Worm (Caenorhabditis elegans) whole organism, midembryonic: Measurements from ENCODE around the gene gst-8.
"Not testable (repeated sequence)": the region's sequence is repeated elsewhere in the genome, so short reads cannot be mapped to it uniquely, and the experiment has no call there.

ENCODE experiments used
- T22C8.4 ChIP-seq: fragments of 200-800 bp; sonication (Bioruptor generic); IDR thresholded peaks from 2 replicates; pipeline ENCODE4 v1.3.6; 2022; ENCODE audit warnings: missing genetic modification characterization, missing compliant biosample characterization
- cog-1 ChIP-seq: sonication (generic microtip); optimal IDR thresholded peaks from 2 replicates; lab custom pipeline; 2016; ENCODE audit warnings: missing genetic modification characterization, missing compliant biosample characterization
- flt-1 ChIP-seq: fragments of 200-800 bp; sonication (Bioruptor generic); IDR thresholded peaks from 2 replicates; pipeline ENCODE4 v1.3.6; 2022; ENCODE audit warnings: missing genetic modification characterization, missing compliant biosample characterization
- klf-2 ChIP-seq: fragments of 200-800 bp; sonication (Bioruptor generic); conservative IDR thresholded peaks from 2 replicates; pipeline ENCODE4 v1.3.6; 2022; ENCODE audit warnings: missing genetic modification reagents, missing genetic modification characterization, missing compliant biosample characterization
- med-1 ChIP-seq: sonication (generic microtip); optimal IDR thresholded peaks from 2 replicates; lab custom pipeline; 2017; ENCODE audit warnings: missing genetic modification characterization, mild to moderate bottlenecking, missing compliant biosample characterization, antibody characterized with exemption, missing genetic modification reagents; ENCODE audit not compliant: insufficient read depth
- ref-1 ChIP-seq: fragments of 200-800 bp; sonication (Bioruptor generic); conservative IDR thresholded peaks from 2 replicates; pipeline ENCODE4 v1.3.6; 2022; ENCODE audit warnings: missing genetic modification reagents, missing genetic modification characterization, missing compliant biosample characterization
- tab-1 ChIP-seq: fragments of 200-800 bp; sonication (Bioruptor generic); IDR thresholded peaks from 2 replicates; pipeline ENCODE4 v1.3.6; 2022; ENCODE audit warnings: missing genetic modification characterization, missing compliant biosample characterization
- ztf-23 ChIP-seq: fragments of 200-800 bp; sonication (Bioruptor generic); IDR thresholded peaks from 2 replicates; pipeline ENCODE4 v1.3.6; 2022; ENCODE audit warnings: missing genetic modification reagents, missing genetic modification characterization, missing compliant biosample characterization
- ztf-29 ChIP-seq: fragments of 200-800 bp; sonication (Bioruptor generic); IDR thresholded peaks from 2 replicates; pipeline ENCODE4 v1.3.6; 2022; ENCODE audit warnings: missing genetic modification reagents, missing genetic modification characterization, missing compliant biosample characterization

The gst-8 gene

DNA sequence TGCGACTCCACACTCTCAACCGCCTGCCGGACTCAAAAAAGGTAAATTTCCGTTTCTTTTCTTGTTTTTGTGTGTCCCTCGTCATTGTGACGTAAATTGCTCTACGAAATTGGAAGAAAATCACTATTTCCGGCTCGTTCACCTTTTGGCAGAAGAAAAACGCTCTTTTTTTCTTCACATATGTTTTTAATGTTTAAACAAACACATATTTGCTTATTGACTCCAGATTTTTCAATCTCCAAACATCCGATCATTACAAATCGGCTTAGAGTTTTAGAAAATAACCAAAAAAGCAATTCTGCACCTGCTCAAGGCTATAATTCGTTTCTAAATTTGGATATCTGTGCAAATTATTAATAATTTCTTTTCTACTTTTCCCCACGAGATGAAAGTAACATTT, 22.4 kb downstream of the gst-8 start:
- TF ChIP-seq ref-1 (GFP tag; lab: Robert Waterston, UW) (no peak), tab-1 (GFP tag; lab: Robert Waterston, UW) (no peak), flt-1 (no peak), ztf-23 (GFP tag; lab: Robert Waterston, UW) (no peak), T22C8.4 (GFP tag; lab: Robert Waterston, UW) (no peak), med-1 (GFP tag; lab: Kevin White, UChicago) (no peak), cog-1 (no peak), klf-2 (GFP tag; lab: Robert Waterston, UW) (no peak)

DNA sequence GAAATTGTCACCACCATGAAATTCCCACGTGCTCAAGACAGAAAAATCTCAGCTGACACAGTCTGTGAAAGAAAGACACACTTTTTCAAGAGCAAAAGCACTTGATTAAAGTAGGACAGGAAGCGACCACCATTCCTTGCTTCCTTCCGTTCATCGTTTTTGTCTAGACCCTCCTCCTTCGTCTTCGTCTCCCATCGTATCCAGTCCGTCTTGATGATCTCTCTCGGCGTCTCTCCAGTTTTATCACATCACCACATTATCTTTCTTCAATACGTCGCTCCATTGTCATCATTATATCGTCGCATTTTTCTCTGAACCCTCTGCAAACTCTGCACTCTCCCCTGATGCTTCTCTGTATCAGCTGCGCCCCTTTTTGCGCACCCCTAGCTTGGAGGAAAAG, 24.6 kb downstream of the gst-8 start:
- TF ChIP-seq klf-2 (GFP tag; lab: Robert Waterston, UW) (no peak), flt-1 (no peak), ztf-23 (GFP tag; lab: Robert Waterston, UW) (no peak), med-1 (GFP tag; lab: Kevin White, UChicago) (no peak), cog-1 (no peak), T22C8.4 (GFP tag; lab: Robert Waterston, UW) (no peak), tab-1 (GFP tag; lab: Robert Waterston, UW) (no peak), ref-1 (GFP tag; lab: Robert Waterston, UW) (no peak), ztf-29 (GFP tag; lab: Robert Waterston, UW) (no peak)

DNA sequence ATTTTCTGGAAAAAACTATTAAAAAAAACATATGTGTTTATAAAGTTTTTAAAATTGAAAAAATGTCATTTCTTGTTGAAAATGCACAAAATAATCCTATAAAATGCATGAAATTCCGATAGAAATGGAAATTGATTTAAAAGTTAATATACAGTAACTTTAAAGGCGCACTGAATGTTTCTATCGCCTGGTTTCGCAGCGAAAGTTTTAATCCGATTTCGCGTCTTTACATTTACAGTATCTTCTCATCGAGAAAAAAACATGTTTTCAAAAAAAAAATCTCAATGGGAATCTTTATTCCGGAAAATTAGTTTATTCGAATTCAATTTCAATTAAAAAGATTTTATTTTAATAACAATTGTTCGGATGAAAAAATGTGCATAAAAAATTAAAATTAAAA, 30.7 kb downstream of the gst-8 start, which contains the start of gene R05F9.11:
R05F9.11 (minus strand) TSS at position 5 of the 400 bp plus-strand sequence.
- no peak for TF ChIP-seq flt-1
- no peak for TF ChIP-seq ztf-29 (GFP tag; lab: Robert Waterston, UW)

DNA sequence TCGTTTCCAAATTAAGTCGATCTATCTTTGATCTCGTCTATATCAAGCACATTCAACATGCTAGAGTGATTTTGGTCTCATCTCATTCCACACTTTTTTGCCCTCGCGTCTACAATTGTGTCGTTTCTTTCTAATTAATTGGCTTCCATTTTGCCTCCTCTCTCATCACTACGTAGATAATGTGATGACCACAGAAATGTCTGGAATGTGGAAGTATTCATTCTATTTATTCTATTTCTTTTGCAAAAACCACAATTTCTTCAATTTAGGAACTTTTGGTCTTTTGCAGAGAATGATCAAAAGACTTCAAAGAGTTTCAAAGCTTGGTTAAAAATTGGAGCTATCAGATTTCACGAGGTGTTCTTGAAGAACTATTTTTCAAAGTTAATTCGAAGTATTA, 32.1 kb downstream of the gst-8 start:
- TF ChIP-seq ztf-23 (GFP tag; lab: Robert Waterston, UW) (no peak), med-1 (GFP tag; lab: Kevin White, UChicago) (no peak), klf-2 (GFP tag; lab: Robert Waterston, UW) (no peak), tab-1 (GFP tag; lab: Robert Waterston, UW) (no peak), ztf-29 (GFP tag; lab: Robert Waterston, UW) (no peak), T22C8.4 (GFP tag; lab: Robert Waterston, UW) (no peak), cog-1 (no peak), flt-1 (no peak), ref-1 (GFP tag; lab: Robert Waterston, UW) (no peak)

DNA sequence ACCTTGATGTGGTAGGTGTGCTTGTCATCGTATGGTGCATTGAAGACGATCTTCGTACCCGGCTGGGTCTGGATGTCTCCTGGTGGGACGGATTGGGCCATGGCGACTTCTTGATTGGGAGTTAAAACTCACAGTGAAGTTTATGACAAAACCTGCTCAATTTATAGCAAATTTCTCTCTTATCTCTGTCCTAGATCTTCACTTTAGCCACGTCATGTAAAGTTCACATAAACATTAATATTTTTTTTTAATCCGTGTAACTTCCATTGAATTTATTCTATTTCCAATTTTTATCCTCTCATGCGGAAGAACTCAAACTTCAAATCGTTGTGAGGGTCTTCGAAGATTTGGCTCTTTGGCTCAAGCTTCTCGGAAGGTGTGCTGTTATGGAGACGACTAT, 33.0 kb downstream of the gst-8 start, which contains the start of gene msp-31:
msp-31 (minus strand) TSS at position 101 of the 400 bp plus-strand sequence.
- not testable (repeated sequence) for TF ChIP-seq med-1 (GFP tag; lab: Kevin White, UChicago); ref-1 (GFP tag; lab: Robert Waterston, UW); T22C8.4 (GFP tag; lab: Robert Waterston, UW)

DNA sequence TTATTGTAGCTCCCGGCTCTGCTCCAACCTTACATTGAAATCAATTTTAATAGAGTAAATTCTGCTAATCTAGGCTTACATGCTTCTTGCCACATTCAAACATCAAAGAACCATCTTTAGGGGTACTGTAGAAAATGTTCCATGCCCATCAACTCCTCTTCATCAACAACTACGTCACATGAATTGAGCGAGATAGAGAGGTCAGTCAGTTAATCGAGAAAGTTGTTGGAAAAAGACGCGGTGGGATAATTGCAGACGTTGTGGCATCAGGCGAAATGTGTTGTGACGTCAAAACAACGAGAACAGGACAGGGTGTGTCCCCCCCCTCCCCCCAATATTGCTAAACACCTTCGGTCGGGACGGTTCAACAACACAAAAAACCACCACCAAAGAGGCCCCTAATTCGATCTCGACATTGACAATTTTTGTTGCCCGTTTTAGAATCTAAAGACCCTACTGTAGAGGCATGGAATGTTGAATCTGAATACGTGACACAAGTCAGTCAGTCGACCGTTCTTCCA, 35.0 kb downstream of the gst-8 start:
- TF ChIP-seq med-1 (GFP tag; lab: Kevin White, UChicago): no peak
- no peak for TF ChIP-seq tab-1 (GFP tag; lab: Robert Waterston, UW)
- no peak for TF ChIP-seq flt-1
- TF ChIP-seq ref-1 (GFP tag; lab: Robert Waterston, UW): no peak
- TF ChIP-seq cog-1: no peak
- no peak for TF ChIP-seq klf-2 (GFP tag; lab: Robert Waterston, UW)
- no peak for TF ChIP-seq ztf-23 (GFP tag; lab: Robert Waterston, UW)
- TF ChIP-seq T22C8.4 (GFP tag; lab: Robert Waterston, UW): no peak
- TF ChIP-seq ztf-29 (GFP tag; lab: Robert Waterston, UW): no peak

DNA sequence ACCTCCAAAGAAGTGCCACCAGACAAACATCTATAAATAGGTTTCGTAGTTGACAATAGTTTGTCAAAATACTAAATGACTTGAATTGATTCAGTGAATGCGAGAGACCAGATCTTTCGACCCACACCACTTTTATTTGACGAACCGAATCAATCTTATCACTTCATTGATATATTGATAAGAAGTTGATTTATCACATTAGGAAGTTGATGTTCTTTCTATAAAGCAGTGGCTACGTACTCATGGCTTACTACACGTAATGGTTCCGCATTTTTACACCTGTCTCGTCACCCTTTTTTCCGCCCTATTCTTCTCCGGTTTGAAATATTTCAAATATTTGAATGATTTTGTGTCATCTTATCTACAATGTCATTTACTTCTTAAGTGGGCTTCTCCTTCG, 37.1 kb downstream of the gst-8 start:
- TF ChIP-seq med-1 (GFP tag; lab: Kevin White, UChicago) (no peak), ref-1 (GFP tag; lab: Robert Waterston, UW) (no peak), ztf-23 (GFP tag; lab: Robert Waterston, UW) (no peak)

DNA sequence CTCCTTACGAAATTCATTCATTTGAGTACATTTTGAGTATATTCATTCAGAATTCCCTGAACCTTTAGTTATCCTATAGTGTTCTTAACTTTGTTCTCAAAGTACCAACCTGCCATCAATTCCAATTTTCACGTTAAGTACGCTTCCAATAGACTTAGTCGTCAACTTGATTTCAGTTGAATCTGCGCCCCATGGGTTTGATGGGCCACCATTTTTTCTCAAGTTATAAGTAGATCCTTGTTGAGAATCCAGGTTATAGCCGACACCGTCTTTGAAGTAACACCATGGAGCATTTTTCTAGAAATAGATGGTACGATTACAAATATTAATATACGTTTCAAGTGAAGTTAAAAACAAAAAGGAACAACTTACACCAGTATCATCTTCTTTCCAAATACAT, 41.2 kb downstream of the gst-8 start:
- TF ChIP-seq T22C8.4 (GFP tag; lab: Robert Waterston, UW): no peak

DNA sequence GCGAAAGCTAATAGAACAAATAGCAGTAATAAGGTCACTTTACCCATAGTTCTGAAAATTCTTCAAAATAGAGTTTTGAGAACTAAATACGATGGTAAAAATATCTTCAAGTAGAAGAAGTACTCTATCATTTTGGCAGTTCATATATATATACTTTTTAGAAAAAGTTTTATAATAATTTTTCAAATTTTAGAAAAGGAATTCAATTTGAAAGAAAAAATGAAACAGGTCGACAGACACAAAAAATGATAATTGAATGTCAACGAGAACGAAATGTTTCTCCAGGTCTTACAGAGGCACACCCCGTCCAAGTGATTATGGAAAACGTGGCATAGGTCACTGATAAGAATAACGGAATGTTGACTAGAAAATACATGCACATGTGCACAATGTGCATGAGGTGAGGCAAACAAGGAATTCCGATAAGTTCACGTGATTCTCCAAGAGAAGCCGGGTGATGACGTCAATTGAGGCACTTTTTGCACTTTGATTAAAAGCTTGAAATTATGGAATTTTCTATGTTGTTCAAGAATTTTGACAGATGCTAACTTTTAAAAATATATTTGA, 41.8 kb downstream of the gst-8 start, which contains the start of gene aagr-2:
aagr-2 (minus strand) TSS at position 51 of the 567 bp plus-strand sequence.
- TF ChIP-seq ztf-29 (GFP tag; lab: Robert Waterston, UW) (no peak), ztf-23 (GFP tag; lab: Robert Waterston, UW) (no peak), med-1 (GFP tag; lab: Kevin White, UChicago) (no peak)

DNA sequence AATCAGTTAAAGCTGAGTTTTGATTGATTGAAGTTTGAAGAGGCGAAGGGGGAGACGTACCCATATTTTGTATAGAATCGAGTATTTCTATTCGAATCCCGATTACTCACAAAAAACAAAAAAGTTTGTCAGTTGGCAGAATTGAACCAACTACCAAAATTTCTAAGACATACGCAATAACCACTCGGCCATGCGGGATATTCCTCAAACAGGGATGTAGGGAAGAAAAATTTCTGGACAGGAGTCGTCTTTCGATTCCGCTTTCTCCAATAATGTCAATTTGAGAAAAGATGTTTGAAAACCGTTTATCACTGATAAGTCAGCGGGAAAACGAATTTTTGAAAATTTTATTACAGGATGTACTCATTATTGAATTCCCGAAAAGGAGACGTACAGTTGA, 44.9 kb downstream of the gst-8 start:
- peak; percentile 75 for TF ChIP-seq flt-1
- TF ChIP-seq ref-1 (GFP tag; lab: Robert Waterston, UW): peak; percentile 49; the same call in 1 of the 2 replicates
- peak; percentile 77; the same call in 1 of the 2 replicates for TF ChIP-seq tab-1 (GFP tag; lab: Robert Waterston, UW)

DNA sequence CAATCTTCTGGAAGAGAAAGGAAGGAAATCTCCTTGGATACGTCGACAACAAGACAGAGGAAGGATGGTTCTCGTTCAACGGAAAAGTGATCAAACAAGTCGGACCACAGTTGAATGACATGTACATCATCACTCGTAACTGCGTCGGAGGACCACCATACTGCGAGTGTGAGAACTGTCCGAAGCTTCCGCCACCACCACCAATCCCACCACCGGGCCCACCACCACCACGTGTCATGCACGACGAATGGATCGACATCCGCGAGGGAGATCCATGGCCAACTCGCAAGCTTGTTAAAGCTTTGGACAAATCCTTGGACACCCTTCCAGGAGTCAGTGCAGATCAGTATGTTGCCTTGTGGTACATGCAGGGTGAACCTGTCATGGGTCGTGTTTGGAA, 47.8 kb downstream of the gst-8 start:
- no peak for TF ChIP-seq tab-1 (GFP tag; lab: Robert Waterston, UW)
- TF ChIP-seq ztf-23 (GFP tag; lab: Robert Waterston, UW): 0 out of 2 replicates have a peak, but pooled peaks have one; percentile 25
